Fruit fly (Drosophila melanogaster): ENCODE results near the gene ifc.

The ifc gene

dm6 chr2L:5982334-5982987 lies 3.7 kb upstream of the ifc start (continued):
- TF ChIP-seq CG12071 (GFP tag; optimal IDR thresholded peaks at IDR 0.05) = peak; percentile 45
- peak; percentile 45 for TF ChIP-seq jumu (GFP tag; optimal IDR thresholded peaks at IDR 0.05)
- peak; percentile 30 for TF ChIP-seq NfI (GFP tag; optimal IDR thresholded peaks at IDR 0.05)
- peak; percentile 89 for TF ChIP-seq Nf-YC (tag; optimal IDR thresholded peaks at IDR 0.05)
- no peak for TF ChIP-seq HLH3B (GFP tag; IDR thresholded peaks at IDR 0.05)
- TF ChIP-seq Dip2 (GFP tag; IDR thresholded peaks at IDR 0.05) = no peak
- no peak for TF ChIP-seq Bteb2 (GFP tag; optimal IDR thresholded peaks at IDR 0.05)
- peak; percentile 93 for TF ChIP-seq CG8478 (optimal IDR thresholded peaks at IDR 0.05)
- peak; percentile 29 for TF ChIP-seq Meics (GFP tag; optimal IDR thresholded peaks at IDR 0.05)
- TF ChIP-seq CG14965 (GFP tag; optimal IDR thresholded peaks at IDR 0.05; ENCODE audit: borderline replicate concordance) = no peak
- TF ChIP-seq Kr (GFP tag; optimal IDR thresholded peaks at IDR 0.05) = no peak
- TF ChIP-seq Dref (GFP tag; IDR thresholded peaks at IDR 0.05) = no peak
- TF ChIP-seq HLHmδ (GFP tag; optimal IDR thresholded peaks at IDR 0.05) = peak; percentile 44
- peak; percentile 41 for TF ChIP-seq Myb (GFP tag; optimal IDR thresholded peaks at IDR 0.05)
- no peak for TF ChIP-seq eve (GFP tag; optimal IDR thresholded peaks at IDR 0.05)
- no peak for TF ChIP-seq CG8089 (GFP tag; optimal IDR thresholded peaks at IDR 0.05)
- TF ChIP-seq MBD-R2 (GFP tag; IDR thresholded peaks at IDR 0.05) = no peak
- no peak for TF ChIP-seq PHDP (tag; optimal IDR thresholded peaks at IDR 0.05)
- TF ChIP-seq ase (GFP tag; IDR thresholded peaks at IDR 0.05) = no peak
- TF ChIP-seq sens (GFP tag) = peak; percentile 60
- TF ChIP-seq Med (GFP tag) = peak; percentile 92
- no peak for TF ChIP-seq CG7372 (GFP tag; IDR thresholded peaks at IDR 0.05)
- TF ChIP-seq caup (GFP tag; optimal IDR thresholded peaks at IDR 0.05; ENCODE audit: severe bottlenecking) = peak; percentile 59
- TF ChIP-seq Awh (GFP tag; IDR thresholded peaks at IDR 0.05) = no peak
- TF ChIP-seq pros (GFP tag; optimal IDR thresholded peaks at IDR 0.05) = peak; percentile 14
- TF ChIP-seq aop (GFP tag; IDR thresholded peaks at IDR 0.05) = no peak
- TF ChIP-seq ftz-f1 (GFP tag; optimal IDR thresholded peaks at IDR 0.05) = peak; percentile 99
- peak; percentile 38 for TF ChIP-seq CG15269 (tag; optimal IDR thresholded peaks at IDR 0.05)
- TF ChIP-seq CG9437 (GFP tag; optimal IDR thresholded peaks at IDR 0.05) = peak; percentile 99
- TF ChIP-seq Hr51 (GFP tag; optimal IDR thresholded peaks at IDR 0.05) = peak in 1 of 2 experiments; percentile 23
- TF ChIP-seq Ssrp (tag; optimal IDR thresholded peaks at IDR 0.05) = no peak
- peak; percentile 3 for TF ChIP-seq Ets97D (GFP tag; optimal IDR thresholded peaks at IDR 0.05)
- TF ChIP-seq Optix (GFP tag; IDR thresholded peaks at IDR 0.05) = no peak
- TF ChIP-seq CG8388 (GFP tag; optimal IDR thresholded peaks at IDR 0.05) = no peak
- peak; percentile 20 for TF ChIP-seq CG12744 (GFP tag; optimal IDR thresholded peaks at IDR 0.05)
- TF ChIP-seq HmgD (GFP tag; optimal IDR thresholded peaks at IDR 0.05) = peak; percentile 43
- TF ChIP-seq CG18262 (tag; optimal IDR thresholded peaks at IDR 0.05) = peak; percentile 11
- TF ChIP-seq zf30C (GFP tag; optimal IDR thresholded peaks at IDR 0.05) = peak; percentile 9
- peak; percentile 61 for TF ChIP-seq pb (GFP tag; optimal IDR thresholded peaks at IDR 0.05)
- no peak for TF ChIP-seq az2 (GFP tag; optimal IDR thresholded peaks at IDR 0.05)
- TF ChIP-seq zfh2 (GFP tag; optimal IDR thresholded peaks at IDR 0.05) = peak; percentile 24
- no peak for TF ChIP-seq nerfin-2 (GFP tag; IDR thresholded peaks at IDR 0.05; ENCODE audit: partially characterized antibody)
- TF ChIP-seq trem (tag; optimal IDR thresholded peaks at IDR 0.05) = peak; percentile 27
- peak; percentile 36 for TF ChIP-seq grn (GFP tag; optimal IDR thresholded peaks at IDR 0.05)
- TF ChIP-seq Dek (tag; optimal IDR thresholded peaks at IDR 0.05) = peak; percentile 41
- TF ChIP-seq zfh1 (GFP tag; IDR thresholded peaks at IDR 0.05) = no peak
- TF ChIP-seq schlank (tag; optimal IDR thresholded peaks at IDR 0.05) = no peak
- peak; percentile 21 for TF ChIP-seq CG9727 (GFP tag; optimal IDR thresholded peaks at IDR 0.05)
- TF ChIP-seq twi (tag; optimal IDR thresholded peaks at IDR 0.05) = peak; percentile 15
- peak; percentile 47 for TF ChIP-seq pzg (GFP tag; optimal IDR thresholded peaks at IDR 0.05)
- no peak for TF ChIP-seq toy (GFP tag; IDR thresholded peaks at IDR 0.05)

Data from whole organism, embryonic.